Worm (Caenorhabditis elegans) whole organism, L3 larva: ENCODE data around the gene T05A7.11.

Source experiments
- daf-12 ChIP-seq: fragments of 150-350 bp; optimal IDR thresholded peaks from 2 replicates; lab custom pipeline; 2014; ENCODE audit warnings: missing biosample characterization, missing genetic modification reagents, missing genetic modification characterization
- egl-27 ChIP-seq: sonication (generic microtip); optimal IDR thresholded peaks from 4 replicates; lab custom pipeline; 2017; ENCODE audit warnings: missing biosample characterization, missing genetic modification reagents, missing genetic modification characterization
- jun-1 ChIP-seq: fragments of 150-350 bp; optimal IDR thresholded peaks from 2 replicates; lab custom pipeline; 2014; ENCODE audit warnings: missing biosample characterization, missing genetic modification reagents, missing genetic modification characterization
- nhr-77 ChIP-seq: fragments of 150-350 bp; optimal IDR thresholded peaks from 2 replicates; lab custom pipeline; 2014; ENCODE audit warnings: missing biosample characterization, missing genetic modification characterization
- snpc-4 ChIP-seq: fragments of 150-350 bp; optimal IDR thresholded peaks from 2 replicates; lab custom pipeline; 2014; ENCODE audit warnings: missing biosample characterization, missing genetic modification characterization
- zag-1 ChIP-seq: fragments of 150-350 bp; optimal IDR thresholded peaks from 2 replicates; lab custom pipeline; 2014; ENCODE audit warnings: missing biosample characterization, missing genetic modification characterization
- ztf-11 ChIP-seq: fragments of 150-350 bp; optimal IDR thresholded peaks from 2 replicates; lab custom pipeline; 2014; ENCODE audit warnings: missing biosample characterization, missing genetic modification characterization

DNA sequence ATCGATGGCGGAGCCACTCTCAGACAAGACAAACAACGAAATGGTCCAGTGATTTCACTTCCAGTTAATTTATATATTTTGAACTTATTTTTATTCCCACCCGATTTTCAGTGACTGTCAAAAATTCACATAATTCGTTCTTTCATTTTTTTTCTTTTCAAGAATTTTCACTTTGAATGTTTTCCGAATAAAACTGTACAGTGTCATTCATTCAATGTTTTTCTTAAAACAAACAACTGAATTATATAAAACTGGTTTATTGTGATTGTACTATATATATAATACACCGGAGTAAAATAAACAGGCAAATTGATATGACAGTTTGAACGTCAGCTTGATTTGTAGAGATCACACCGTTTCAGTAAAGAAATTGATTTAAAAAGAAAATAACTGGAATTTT, 37.8 kb upstream of the T05A7.11 start:
- TF ChIP-seq ztf-11 (tag; lab: Kevin White, UChicago): no peak
- TF ChIP-seq snpc-4: no peak
- no peak for TF ChIP-seq nhr-77
- TF ChIP-seq daf-12 (tag; lab: Kevin White, UChicago): no peak
- TF ChIP-seq jun-1 (tag; lab: Kevin White, UChicago): no peak
- TF ChIP-seq egl-27 (tag; lab: Kevin White, UChicago): no peak
- no peak for TF ChIP-seq zag-1 (tag; lab: Kevin White, UChicago)
